Fruit fly (Drosophila melanogaster) whole organism, embryonic: Measurements from ENCODE around the gene Ubi-p63E.
A peak's percentile ranks its signal among the peaks of the same experiment; 100 is the strongest.

ENCODE experiments used
- Antp ChIP-seq: fragments of 200-800 bp; sonication (Bioruptor generic); optimal IDR thresholded peaks from 3 replicates; lab custom pipeline; 2016; ENCODE audit warnings: missing biosample characterization, missing genetic modification characterization
- Atf6 ChIP-seq: fragments of 200-800 bp; sonication (Bioruptor generic); IDR thresholded peaks from 2 replicates; pipeline ENCODE4 v1.3.6; 2022; ENCODE audit warnings: missing biosample characterization, missing genetic modification characterization
- Bdp1 ChIP-seq: fragments of 200-800 bp; sonication (Bioruptor generic); optimal IDR thresholded peaks from 3 replicates; lab custom pipeline; 2016; ENCODE audit warnings: missing biosample characterization, missing genetic modification characterization
- Bteb2 ChIP-seq: fragments of 200-800 bp; sonication (Bioruptor generic); optimal IDR thresholded peaks from 2 replicates; lab custom pipeline; 2016; ENCODE audit warnings: missing biosample characterization, missing genetic modification characterization
- CG10431 ChIP-seq: fragments of 200-800 bp; sonication (Bioruptor generic); optimal IDR thresholded peaks from 3 replicates; lab custom pipeline; 2018; ENCODE audit warnings: missing biosample characterization, mild to moderate bottlenecking, missing genetic modification characterization
- CG13624 ChIP-seq: fragments of 200-800 bp; sonication (Bioruptor generic); optimal IDR thresholded peaks from 2 replicates; lab custom pipeline; 2016; ENCODE audit warnings: missing biosample characterization, missing genetic modification characterization
- CG14965 ChIP-seq: fragments of 200-800 bp; sonication (Bioruptor generic); optimal IDR thresholded peaks from 2 replicates; lab custom pipeline; 2016; ENCODE audit warnings: missing biosample characterization, missing genetic modification characterization, borderline replicate concordance
- CG15601 ChIP-seq: fragments of 200-800 bp; sonication (Bioruptor generic); optimal IDR thresholded peaks from 3 replicates; lab custom pipeline; 2019; ENCODE audit warnings: missing biosample characterization, mild to moderate bottlenecking, missing genetic modification characterization, moderate library complexity
- CG17186 ChIP-seq: fragments of 200-800 bp; sonication (Bioruptor generic); optimal IDR thresholded peaks from 3 replicates; lab custom pipeline; 2017; ENCODE audit warnings: missing biosample characterization, missing genetic modification reagents, missing genetic modification characterization
- CG17359 ChIP-seq: fragments of 200-800 bp; sonication (Bioruptor generic); optimal IDR thresholded peaks from 3 replicates; lab custom pipeline; 2018; ENCODE audit warnings: missing biosample characterization, mild to moderate bottlenecking, missing genetic modification characterization, moderate library complexity
- CG2678 ChIP-seq: fragments of 200-800 bp; sonication (Bioruptor generic); optimal IDR thresholded peaks from 3 replicates; lab custom pipeline; 2019; ENCODE audit warnings: missing biosample characterization, mild to moderate bottlenecking, missing genetic modification characterization, moderate library complexity
- CG2875 ChIP-seq: fragments of 200-800 bp; sonication (Bioruptor generic); optimal IDR thresholded peaks from 2 replicates; lab custom pipeline; 2017; ENCODE audit warnings: missing biosample characterization, mild to moderate bottlenecking, missing genetic modification characterization, missing genetic modification reagents
- CG30431 ChIP-seq: fragments of 200-800 bp; sonication (Bioruptor generic); optimal IDR thresholded peaks from 2 replicates; lab custom pipeline; 2017; ENCODE audit warnings: missing biosample characterization, missing genetic modification characterization
- CG3065 ChIP-seq: fragments of 200-800 bp; sonication (Bioruptor generic); optimal IDR thresholded peaks from 2 replicates; lab custom pipeline; 2016; ENCODE audit warnings: missing biosample characterization, missing genetic modification characterization
- CG31224 ChIP-seq: fragments of 200-800 bp; sonication (Bioruptor generic); IDR thresholded peaks from 2 replicates; pipeline ENCODE4 v1.3.6; 2022; ENCODE audit warnings: missing biosample characterization, missing genetic modification characterization
- CG33557 ChIP-seq: fragments of 200-800 bp; sonication (Bioruptor generic); optimal IDR thresholded peaks from 2 replicates; lab custom pipeline; 2019; ENCODE audit warnings: missing biosample characterization, mild to moderate bottlenecking, missing genetic modification characterization, moderate library complexity
- CG6765 ChIP-seq: fragments of 200-800 bp; sonication (Bioruptor generic); optimal IDR thresholded peaks from 3 replicates; lab custom pipeline; 2017; ENCODE audit warnings: missing biosample characterization, mild to moderate bottlenecking, missing genetic modification characterization
- CG7357 ChIP-seq: fragments of 200-800 bp; sonication (Bioruptor generic); IDR thresholded peaks from 3 replicates; pipeline ENCODE4 v1.3.6; 2022; ENCODE audit warnings: missing biosample characterization, missing genetic modification characterization
- CG7372 ChIP-seq: fragments of 200-800 bp; sonication (Bioruptor generic); IDR thresholded peaks from 2 replicates; pipeline ENCODE4 v1.3.6; 2022; ENCODE audit warnings: missing biosample characterization, missing genetic modification characterization
- Dfd ChIP-seq, 2 experiments: fragments of >200 bp; optimal IDR thresholded peaks; 2 replicates each; lab custom pipeline; 2017; ENCODE audit warnings: missing biosample characterization in 2 of 2, missing genetic modification characterization in 2 of 2
- Gug ChIP-seq: fragments of 200-800 bp; sonication (Bioruptor generic); IDR thresholded peaks from 4 replicates; pipeline ENCODE4 v1.3.6; 2022; ENCODE audit warnings: missing biosample characterization, missing genetic modification characterization
- Hr3 ChIP-seq: fragments of 200-800 bp; sonication (Bioruptor generic); optimal IDR thresholded peaks from 3 replicates; lab custom pipeline; 2016; ENCODE audit warnings: missing biosample characterization, missing genetic modification characterization
- Hsf ChIP-seq: fragments of 200-800 bp; sonication (Bioruptor generic); optimal IDR thresholded peaks from 3 replicates; lab custom pipeline; 2016; ENCODE audit warnings: missing biosample characterization, missing genetic modification characterization
- Med ChIP-seq: fragments of 200-800 bp; sonication (Bioruptor generic); peaks from one replicate; lab custom pipeline; 2016; ENCODE audit warnings: missing biosample characterization, missing genetic modification characterization, mild to moderate bottlenecking, inconsistent platforms, moderate library complexity
- Mes4 ChIP-seq: fragments of 200-800 bp; sonication (Bioruptor generic); optimal IDR thresholded peaks from 2 replicates; lab custom pipeline; 2016; ENCODE audit warnings: missing biosample characterization, missing genetic modification characterization
- NC2β ChIP-seq: fragments of 200-800 bp; sonication (Bioruptor generic); optimal IDR thresholded peaks from 2 replicates; lab custom pipeline; 2016; ENCODE audit warnings: missing biosample characterization, missing genetic modification characterization
- NfI ChIP-seq: fragments of 200-800 bp; sonication (Bioruptor generic); optimal IDR thresholded peaks from 3 replicates; lab custom pipeline; 2018; ENCODE audit warnings: missing biosample characterization, mild to moderate bottlenecking, missing genetic modification characterization, moderate library complexity
- Pdp1 ChIP-seq, 2 experiments: fragments of 200-800 bp; sonication (Bioruptor generic); optimal IDR thresholded peaks; 3 replicates each; lab custom pipeline; 2016; ENCODE audit warnings: missing biosample characterization in 2 of 2, missing genetic modification characterization in 2 of 2, mild to moderate bottlenecking in 1 of 2, moderate library complexity in 1 of 2
- Spps ChIP-seq: fragments of 200-800 bp; sonication (Bioruptor generic); optimal IDR thresholded peaks from 2 replicates; lab custom pipeline; 2018; ENCODE audit warnings: missing biosample characterization, mild to moderate bottlenecking, missing genetic modification characterization
- Sry-δ ChIP-seq: fragments of 200-800 bp; sonication (Bioruptor generic); optimal IDR thresholded peaks from 2 replicates; lab custom pipeline; 2016; ENCODE audit warnings: missing biosample characterization, missing genetic modification characterization
- Trl ChIP-seq, 3 experiments: fragments of >200 bp in 2 of 3; fragments of 200-800 bp in 1 of 3; sonication (Bioruptor generic) in 1 of 3; optimal IDR thresholded peaks; 2 replicates in 1 of 3; 3 replicates in 2 of 3; lab custom pipeline; 2016 to 2017; ENCODE audit warnings: missing biosample characterization in 1 of 3, missing genetic modification characterization in 1 of 3
- Usf ChIP-seq: fragments of 200-800 bp; sonication (Bioruptor generic); optimal IDR thresholded peaks from 2 replicates; lab custom pipeline; 2017; ENCODE audit warnings: missing genotype, missing biosample characterization, missing genetic modification characterization
- al ChIP-seq: fragments of 200-800 bp; sonication (Bioruptor generic); IDR thresholded peaks from 2 replicates; pipeline ENCODE4 v1.3.6; 2022; ENCODE audit warnings: missing biosample characterization, missing genetic modification characterization
- ara ChIP-seq: fragments of 200-800 bp; sonication (Bioruptor generic); IDR thresholded peaks from 2 replicates; pipeline ENCODE4 v1.3.6; 2022; ENCODE audit warnings: missing biosample characterization, missing genetic modification characterization
- chinmo ChIP-seq: fragments of 200-800 bp; sonication (Bioruptor generic); IDR thresholded peaks from 4 replicates; pipeline ENCODE4 v1.3.6; 2022; ENCODE audit warnings: missing biosample characterization, missing genetic modification characterization; ENCODE audit not compliant: partially characterized antibody
- chn ChIP-seq: fragments of 200-800 bp; sonication (Bioruptor generic); optimal IDR thresholded peaks from 2 replicates; lab custom pipeline; 2016; ENCODE audit warnings: missing biosample characterization, missing genetic modification characterization
- en ChIP-seq: fragments of 200-800 bp; sonication (Bioruptor generic); optimal IDR thresholded peaks from 2 replicates; lab custom pipeline; 2016; ENCODE audit warnings: missing biosample characterization, missing genetic modification characterization
- exex ChIP-seq: fragments of 200-800 bp; sonication (Bioruptor generic); optimal IDR thresholded peaks from 4 replicates; lab custom pipeline; 2018; ENCODE audit warnings: missing biosample characterization, mild to moderate bottlenecking, missing genetic modification characterization, moderate library complexity
- fd102C ChIP-seq: fragments of 200-800 bp; sonication (Bioruptor generic); optimal IDR thresholded peaks from 2 replicates; lab custom pipeline; 2018; ENCODE audit warnings: missing biosample characterization, mild to moderate bottlenecking, missing genetic modification characterization, moderate library complexity
- fd96Cb ChIP-seq: fragments of 200-800 bp; sonication (Bioruptor generic); optimal IDR thresholded peaks from 2 replicates; lab custom pipeline; 2018; ENCODE audit warnings: missing biosample characterization, mild to moderate bottlenecking, missing genetic modification characterization, moderate library complexity
- gcm ChIP-seq: fragments of 200-800 bp; sonication (Bioruptor generic); optimal IDR thresholded peaks from 2 replicates; lab custom pipeline; 2019; ENCODE audit warnings: missing biosample characterization, mild to moderate bottlenecking, missing genetic modification characterization, moderate library complexity
- hb ChIP-seq: fragments of 200-800 bp; sonication (Bioruptor generic); IDR thresholded peaks from 3 replicates; pipeline ENCODE4 v1.3.6; 2022; ENCODE audit warnings: missing biosample characterization, missing genetic modification characterization; ENCODE audit not compliant: partially characterized antibody
- inv ChIP-seq: fragments of 200-800 bp; sonication (Bioruptor generic); IDR thresholded peaks from 2 replicates; pipeline ENCODE4 v1.3.6; 2022; ENCODE audit warnings: missing biosample characterization, missing genetic modification characterization; ENCODE audit not compliant: partially characterized antibody
- jing ChIP-seq: fragments of 200-800 bp; sonication (Bioruptor generic); optimal IDR thresholded peaks from 2 replicates; lab custom pipeline; 2018; ENCODE audit warnings: missing biosample characterization, mild to moderate bottlenecking, missing genetic modification characterization
- luna ChIP-seq: fragments of 200-800 bp; sonication (Bioruptor generic); optimal IDR thresholded peaks from 2 replicates; lab custom pipeline; 2016; ENCODE audit warnings: missing biosample characterization, missing genetic modification characterization
- org-1 ChIP-seq: fragments of 200-800 bp; sonication (Bioruptor generic); optimal IDR thresholded peaks from 2 replicates; lab custom pipeline; 2017; ENCODE audit warnings: missing biosample characterization, missing genetic modification characterization
- pnt ChIP-seq: fragments of 200-800 bp; sonication (Bioruptor generic); optimal IDR thresholded peaks from 3 replicates; lab custom pipeline; 2016; ENCODE audit warnings: missing biosample characterization, missing genetic modification characterization
- sd ChIP-seq: fragments of 200-800 bp; sonication (Bioruptor generic); optimal IDR thresholded peaks from 3 replicates; lab custom pipeline; 2018; ENCODE audit warnings: missing biosample characterization, mild to moderate bottlenecking, missing genetic modification characterization, moderate library complexity
- sens ChIP-seq: fragments of 200-800 bp; sonication (Bioruptor generic); peaks from one replicate; lab custom pipeline; 2016; ENCODE audit warnings: missing biosample characterization, missing genetic modification characterization
- toy ChIP-seq: fragments of 200-800 bp; sonication (Bioruptor generic); IDR thresholded peaks from 2 replicates; pipeline ENCODE4 v1.3.6; 2022; ENCODE audit warnings: missing biosample characterization, missing genetic modification characterization
- z ChIP-seq: fragments of 200-800 bp; sonication (Bioruptor generic); IDR thresholded peaks from 3 replicates; pipeline ENCODE4 v1.3.6; 2022; ENCODE audit warnings: missing biosample characterization, missing genetic modification characterization

Ubi-p63E gene

dm6 chr3L:3875004-3875403 is 28.0 kb downstream of the Ubi-p63E start (continued):
- TF ChIP-seq al (GFP tag; lab: Robert Waterston, UW) (no peak), Hsf (peak; percentile 25), Gug (peak; percentile 22; the same call in 1 of the 4 replicates), ara (GFP tag; lab: Robert Waterston, UW) (peak; percentile 64; the same call in 1 of the 2 replicates), Atf6 (GFP tag; lab: Robert Waterston, UW) (no peak), CG33557 (peak; percentile 53), chinmo (GFP tag; lab: Robert Waterston, UW) (no peak), exex (tag; lab: Kevin White, UChicago) (no peak), CG7357 (GFP tag; lab: Robert Waterston, UW) (0 out of 3 replicates have a peak, but pooled peaks have one; percentile 38), CG13624 (GFP tag; lab: Kevin White, UChicago) (no peak), luna (GFP tag; lab: Kevin White, UChicago) (no peak), CG6765 (GFP tag; lab: Kevin White, UChicago) (no peak), Antp (GFP tag; lab: Kevin White, UChicago) (peak; percentile 38), Bteb2 (GFP tag; lab: Kevin White, UChicago) (no peak), jing (no peak), CG31224 (GFP tag; lab: Robert Waterston, UW) (no peak), en (GFP tag; lab: Kevin White, UChicago) (peak; percentile 21), sens (peak; percentile 92), Mes4 (GFP tag; lab: Kevin White, UChicago) (peak; percentile 53), Bdp1 (GFP tag; lab: Kevin White, UChicago) (peak; percentile 6), gcm (GFP tag; lab: Kevin White, UChicago) (peak; percentile 22), Med (GFP tag; lab: Kevin White, UChicago) (peak; percentile 64), CG10431 (GFP tag; lab: Kevin White, UChicago) (no peak), pnt (peak; percentile 52), z (GFP tag; lab: Robert Waterston, UW) (no peak), NfI (GFP tag; lab: Kevin White, UChicago) (no peak), CG15601 (tag; lab: Kevin White, UChicago) (peak; percentile 9), toy (GFP tag; lab: Robert Waterston, UW) (no peak), Hr3 (GFP tag; lab: Kevin White, UChicago) (peak; percentile 10), NC2β (peak; percentile 36), hb (GFP tag; lab: Robert Waterston, UW) (no peak), CG2678 (tag; lab: Kevin White, UChicago) (peak; percentile 25), sd (tag; lab: Kevin White, UChicago) (no peak), org-1 (GFP tag; lab: Kevin White, UChicago) (no peak), Pdp1 (GFP tag; optimal IDR thresholded peaks at IDR 0.05; lab: Kevin White, UChicago) (peak; percentile 15 to 40), chn (peak; percentile 40), Sry-δ (no peak), Dfd (GFP tag; optimal IDR thresholded peaks at IDR 0.05; lab: Kevin White, UChicago) (no peak), CG7372 (GFP tag; lab: Robert Waterston, UW) (0 out of 2 replicates have a peak, but pooled peaks have one; percentile 17), inv (no peak), CG17186 (no peak), CG3065 (GFP tag; lab: Kevin White, UChicago) (no peak), CG2875 (GFP tag; lab: Kevin White, UChicago) (no peak), Spps (tag; lab: Kevin White, UChicago) (no peak), fd96Cb (tag; lab: Kevin White, UChicago) (peak; percentile 32), Usf (GFP tag; lab: Kevin White, UChicago) (peak; percentile 21), CG30431 (GFP tag; lab: Kevin White, UChicago) (no peak), fd102C (GFP tag; lab: Kevin White, UChicago) (peak; percentile 36), CG17359 (tag; lab: Kevin White, UChicago) (no peak), Trl (optimal IDR thresholded peaks at IDR 0.05; lab: Kevin White, UChicago) (no peak), Trl (GFP tag; optimal IDR thresholded peaks at IDR 0.05; lab: Kevin White, UChicago) (peak; percentile 29), CG14965 (peak; percentile 7)
